Worm (Caenorhabditis elegans) whole organism, young adult: ENCODE data around the gene F32G8.2.

Experiments used
- lin-40 ChIP-seq: sonication (generic microtip); optimal IDR thresholded peaks from 2 replicates; lab custom pipeline; 2016; ENCODE audit warnings: missing genetic modification characterization, mild to moderate bottlenecking, missing compliant biosample characterization, missing genotype, missing genetic modification reagents
- ztf-18 ChIP-seq: sonication (generic microtip); optimal IDR thresholded peaks from 2 replicates; lab custom pipeline; 2016; ENCODE audit warnings: missing genotype, mild to moderate bottlenecking, missing genetic modification characterization, missing compliant biosample characterization

DNA sequence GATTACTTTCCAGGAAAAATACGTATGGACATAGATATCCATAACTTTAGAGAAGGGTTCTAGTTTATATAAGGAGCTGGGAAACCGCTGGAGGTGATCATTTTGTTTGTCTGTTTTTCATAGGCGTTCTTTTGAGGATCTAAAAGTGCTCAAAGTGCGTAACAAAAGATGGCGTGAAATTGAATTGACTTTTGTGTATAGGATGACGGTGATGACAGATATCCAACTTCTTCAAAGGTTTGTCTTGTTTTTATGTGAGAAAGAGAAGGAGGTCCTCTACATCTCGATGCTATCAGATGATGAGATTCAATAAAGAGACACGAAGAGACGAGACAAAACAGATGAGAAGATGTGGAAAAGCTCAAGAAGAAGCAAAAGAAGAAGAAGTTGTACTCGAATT is 33.1 kb upstream of the F32G8.2 start:
- TF ChIP-seq lin-40 (tag; lab: Kevin White, UChicago) = no peak
- TF ChIP-seq ztf-18 (tag; lab: Kevin White, UChicago) = no peak
